Worm (Caenorhabditis elegans) whole organism, L4 larva: ENCODE measurements around the gene F14H3.5.

Experiments
- F26F4.8 ChIP-seq: fragments of 200-800 bp; sonication (Bioruptor generic); conservative IDR thresholded peaks from 2 replicates; pipeline ENCODE4 v1.3.6; 2022; ENCODE audit warnings: missing genetic modification characterization, missing compliant biosample characterization
- F37D6.2 ChIP-seq: sonication (generic microtip); optimal IDR thresholded peaks from 2 replicates; lab custom pipeline; 2016; ENCODE audit warnings: mild to moderate bottlenecking, missing genetic modification characterization, missing compliant biosample characterization
- F44E2.7 ChIP-seq: fragments of 200-800 bp; sonication (Bioruptor generic); IDR thresholded peaks from 2 replicates; pipeline ENCODE4 v2.1.2; 2022; ENCODE audit warnings: missing genetic modification characterization, missing compliant biosample characterization
- T26A8.4 ChIP-seq: fragments of 200-800 bp; sonication (Bioruptor generic); IDR thresholded peaks from 2 replicates; pipeline ENCODE4 v1.3.6; 2022; ENCODE audit warnings: missing genetic modification characterization, missing compliant biosample characterization
- ZK337.2 ChIP-seq: fragments of 200-800 bp; sonication (Bioruptor generic); IDR thresholded peaks from 2 replicates; pipeline ENCODE4 v1.3.6; 2022; ENCODE audit warnings: missing genetic modification reagents, missing genetic modification characterization, missing compliant biosample characterization
- aly-2 ChIP-seq: sonication (generic microtip); optimal IDR thresholded peaks from 2 replicates; lab custom pipeline; 2018; ENCODE audit warnings: missing biosample characterization, missing genetic modification characterization
- ama-1 ChIP-seq: fragments of 150-350 bp; optimal IDR thresholded peaks from 2 replicates; lab custom pipeline; 2014; ENCODE audit warnings: inconsistent platforms, mixed read lengths
- ceh-20 ChIP-seq: fragments of 200-800 bp; sonication (Bioruptor generic); IDR thresholded peaks from 2 replicates; pipeline ENCODE4 v1.3.6; 2022; ENCODE audit warnings: missing genetic modification reagents, missing genetic modification characterization, missing compliant biosample characterization
- ceh-32 ChIP-seq: sonication (generic microtip); optimal IDR thresholded peaks from 2 replicates; lab custom pipeline; 2016; ENCODE audit warnings: mild to moderate bottlenecking, missing genetic modification characterization, missing compliant biosample characterization; ENCODE audit not compliant: poor library complexity
- ceh-44 ChIP-seq: fragments of 200-800 bp; sonication (Bioruptor generic); IDR thresholded peaks from 2 replicates; pipeline ENCODE4 v1.3.6; 2022; ENCODE audit warnings: missing genetic modification reagents, missing genetic modification characterization, missing compliant biosample characterization
- daf-16 ChIP-seq, 3 experiments: sonication (generic microtip); optimal IDR thresholded peaks; 2 replicates each; lab custom pipeline; 2016 to 2017; ENCODE audit warnings: missing genetic modification characterization in 3 of 3, missing genetic modification reagents in 3 of 3, mild to moderate bottlenecking in 2 of 3, missing compliant biosample characterization in 2 of 3, missing biosample characterization in 1 of 3, moderate library complexity in 1 of 3
- dmd-6 ChIP-seq: fragments of 200-800 bp; sonication (Bioruptor generic); IDR thresholded peaks from 2 replicates; pipeline ENCODE4 v1.3.6; 2022; ENCODE audit warnings: missing genetic modification reagents, missing genetic modification characterization, missing compliant biosample characterization
- dpl-1 ChIP-seq: fragments of 150-350 bp; optimal IDR thresholded peaks from 2 replicates; lab custom pipeline; 2014; ENCODE audit warnings: missing biosample characterization, missing genetic modification reagents, missing genetic modification characterization
- dve-1 ChIP-seq: sonication (generic microtip); optimal IDR thresholded peaks from 2 replicates; lab custom pipeline; 2017; ENCODE audit warnings: antibody characterized with exemption, mild to moderate bottlenecking, missing genetic modification characterization, missing compliant biosample characterization; ENCODE audit not compliant: insufficient read depth
- fos-1 ChIP-seq: fragments of 150-350 bp; optimal IDR thresholded peaks from 2 replicates; lab custom pipeline; 2014; ENCODE audit warnings: missing biosample characterization, missing genetic modification characterization
- hlh-11 ChIP-seq: fragments of 200-800 bp; sonication (Bioruptor generic); optimal IDR thresholded peaks from 2 replicates; lab custom pipeline; 2018; ENCODE audit warnings: mild to moderate bottlenecking, missing genetic modification characterization, missing compliant biosample characterization
- hlh-30 ChIP-seq: sonication (generic microtip); optimal IDR thresholded peaks from 2 replicates; lab custom pipeline; 2017; ENCODE audit warnings: antibody characterized with exemption, mild to moderate bottlenecking, missing genetic modification characterization, missing compliant biosample characterization; ENCODE audit not compliant: insufficient read depth
- jun-1 ChIP-seq: fragments of 150-350 bp; optimal IDR thresholded peaks from 2 replicates; lab custom pipeline; 2014; ENCODE audit warnings: missing biosample characterization, missing genetic modification reagents, missing genetic modification characterization
- lim-7 ChIP-seq: fragments of 200-800 bp; sonication (Bioruptor generic); IDR thresholded peaks from 2 replicates; pipeline ENCODE4 v1.3.6; 2022; ENCODE audit warnings: missing genetic modification characterization, missing compliant biosample characterization
- lin-1 ChIP-seq: fragments of 200-800 bp; sonication (Bioruptor generic); IDR thresholded peaks from 2 replicates; pipeline ENCODE4 v1.3.6; 2022; ENCODE audit warnings: missing genetic modification reagents, missing genetic modification characterization, missing compliant biosample characterization
- lin-15B ChIP-seq: fragments of 150-350 bp; sonication (generic microtip); optimal IDR thresholded peaks from 3 replicates; lab custom pipeline; 2014; ENCODE audit warnings: missing biosample characterization, missing genetic modification characterization
- lin-29 ChIP-seq: fragments of 200-800 bp; sonication (Bioruptor generic); IDR thresholded peaks from 2 replicates; pipeline ENCODE4 v1.3.6; 2022; ENCODE audit warnings: missing genetic modification reagents, missing genetic modification characterization, missing compliant biosample characterization
- madf-5 ChIP-seq, 2 experiments: fragments of 200-800 bp; sonication (Bioruptor generic); IDR thresholded peaks; 2 replicates each; pipeline ENCODE4 v1.3.6; 2022; ENCODE audit warnings: missing compliant biosample characterization in 2 of 2, missing genetic modification characterization in 2 of 2
- mdt-29 ChIP-seq: fragments of 200-800 bp; sonication (Bioruptor generic); IDR thresholded peaks from 2 replicates; pipeline ENCODE4 v1.3.6; 2022; ENCODE audit warnings: missing genetic modification reagents, missing genetic modification characterization, missing compliant biosample characterization
- mep-1 ChIP-seq: fragments of 150-350 bp; sonication (generic microtip); optimal IDR thresholded peaks from 3 replicates; lab custom pipeline; 2014; ENCODE audit warnings: missing biosample characterization, missing genetic modification characterization
- mes-2 ChIP-seq: sonication (generic microtip); optimal IDR thresholded peaks from 2 replicates; lab custom pipeline; 2016; ENCODE audit warnings: missing genotype, mild to moderate bottlenecking, missing genetic modification characterization, missing compliant biosample characterization; ENCODE audit not compliant: poor library complexity, severe bottlenecking
- nhr-28 ChIP-seq: fragments of 150-350 bp; optimal IDR thresholded peaks from 2 replicates; lab custom pipeline; 2014; ENCODE audit warnings: missing biosample characterization, missing genetic modification characterization
- nhr-41 ChIP-seq: fragments of 200-800 bp; sonication (Bioruptor generic); IDR thresholded peaks from 2 replicates; pipeline ENCODE4 v1.3.6; 2022; ENCODE audit warnings: missing genetic modification reagents, missing genetic modification characterization, missing compliant biosample characterization
- nhr-42 ChIP-seq: fragments of 200-800 bp; sonication (Bioruptor generic); IDR thresholded peaks from 2 replicates; pipeline ENCODE4 v1.3.6; 2022; ENCODE audit warnings: missing genetic modification characterization, missing compliant biosample characterization
- nhr-48 ChIP-seq: sonication (generic microtip); optimal IDR thresholded peaks from 2 replicates; lab custom pipeline; 2016; ENCODE audit warnings: mild to moderate bottlenecking, missing genetic modification characterization, missing compliant biosample characterization
- nhr-6 ChIP-seq: fragments of 150-350 bp; optimal IDR thresholded peaks from 2 replicates; lab custom pipeline; 2014; ENCODE audit warnings: missing biosample characterization, missing genetic modification characterization
- nhr-77 ChIP-seq: fragments of 150-350 bp; optimal IDR thresholded peaks from 2 replicates; lab custom pipeline; 2014; ENCODE audit warnings: missing biosample characterization, missing genetic modification characterization
- php-3 ChIP-seq: fragments of 200-800 bp; sonication (Bioruptor generic); IDR thresholded peaks from 2 replicates; pipeline ENCODE4 v1.3.6; 2022; ENCODE audit warnings: missing genetic modification reagents, missing genetic modification characterization, missing compliant biosample characterization
- pqm-1 ChIP-seq: sonication (generic microtip); optimal IDR thresholded peaks from 2 replicates; lab custom pipeline; 2017; ENCODE audit warnings: missing biosample characterization, missing genetic modification characterization
- sdz-12 ChIP-seq: fragments of 200-800 bp; sonication (Bioruptor generic); optimal IDR thresholded peaks from 2 replicates; lab custom pipeline; 2018; ENCODE audit warnings: mild to moderate bottlenecking, missing genetic modification characterization, missing compliant biosample characterization
- snpc-1.2 ChIP-seq: fragments of 200-800 bp; sonication (Bioruptor generic); IDR thresholded peaks from 2 replicates; pipeline ENCODE4 v1.3.6; 2022; ENCODE audit warnings: missing genetic modification reagents, missing genetic modification characterization, missing compliant biosample characterization
- snpc-4 ChIP-seq: fragments of 150-350 bp; optimal IDR thresholded peaks from 2 replicates; lab custom pipeline; 2014; ENCODE audit warnings: missing biosample characterization, missing genetic modification characterization
- spr-1 ChIP-seq: sonication (generic microtip); optimal IDR thresholded peaks from 2 replicates; lab custom pipeline; 2016; ENCODE audit warnings: mild to moderate bottlenecking, missing genetic modification characterization, missing compliant biosample characterization
- unc-130 ChIP-seq: sonication (generic microtip); optimal IDR thresholded peaks from 2 replicates; lab custom pipeline; 2016; ENCODE audit warnings: missing genetic modification reagents, missing genetic modification characterization, missing compliant biosample characterization
- unc-39 ChIP-seq: sonication (generic microtip); optimal IDR thresholded peaks from 2 replicates; lab custom pipeline; 2017; ENCODE audit warnings: missing biosample characterization, missing genetic modification characterization
- unc-62 ChIP-seq, 3 experiments: fragments of 150-350 bp in 1 of 3; sonication (generic microtip); optimal IDR thresholded peaks in 2 of 3; peaks in 1 of 3; 1 replicate in 1 of 3; 2 replicates in 2 of 3; lab custom pipeline; 2014 to 2017; ENCODE audit warnings: missing biosample characterization in 3 of 3, missing genetic modification characterization in 3 of 3, missing genetic modification reagents in 3 of 3, missing genotype in 1 of 3
- vab-7 ChIP-seq: fragments of 200-800 bp; sonication (Bioruptor generic); IDR thresholded peaks from 2 replicates; pipeline ENCODE4 v1.3.6; 2022; ENCODE audit warnings: missing genetic modification reagents, missing genetic modification characterization, missing compliant biosample characterization
- zag-1 ChIP-seq: fragments of 150-350 bp; optimal IDR thresholded peaks from 2 replicates; lab custom pipeline; 2014; ENCODE audit warnings: missing biosample characterization, missing genetic modification characterization
- zfp-2 ChIP-seq: sonication (generic microtip); optimal IDR thresholded peaks from 2 replicates; lab custom pipeline; 2016; ENCODE audit warnings: mild to moderate bottlenecking, missing genetic modification characterization, missing compliant biosample characterization
- zip-2 ChIP-seq: fragments of 150-350 bp; optimal IDR thresholded peaks from 2 replicates; lab custom pipeline; 2014; ENCODE audit warnings: missing biosample characterization, missing genetic modification characterization
- ztf-11 ChIP-seq: fragments of 150-350 bp; optimal IDR thresholded peaks from 2 replicates; lab custom pipeline; 2014; ENCODE audit warnings: missing biosample characterization, missing genetic modification characterization
- ztf-7 ChIP-seq: fragments of 150-350 bp; optimal IDR thresholded peaks from 2 replicates; lab custom pipeline; 2014; ENCODE audit warnings: missing biosample characterization, missing genetic modification characterization

The F14H3.5 gene

ce11 chrV:16080039-16080438 is 23.2 kb upstream of the F14H3.5 start:
- TF ChIP-seq php-3 (GFP tag; lab: Robert Waterston, UW) (peak; percentile 68; the same call in 1 of the 2 replicates), ztf-7 (tag; lab: Kevin White, UChicago) (no peak), dmd-6 (GFP tag; lab: Robert Waterston, UW) (peak; percentile 76), pqm-1 (tag; lab: Kevin White, UChicago) (peak; percentile 74), dve-1 (peak; percentile 41), zfp-2 (tag; lab: Kevin White, UChicago) (no peak), hlh-11 (tag; lab: Kevin White, UChicago) (no peak), nhr-28 (tag; lab: Kevin White, UChicago) (peak; percentile 84), daf-16 (GFP tag; optimal IDR thresholded peaks at IDR 0.05; lab: Kevin White, UChicago) (no peak), daf-16 (tag; optimal IDR thresholded peaks at IDR 0.05; lab: Kevin White, UChicago) (peak; percentile 42), nhr-48 (peak; percentile 14), unc-62 (GFP tag; optimal IDR thresholded peaks at IDR 0.05 in 1 of 2; lab: Kevin White, UChicago) (peak in 1 of 2 experiments; percentile 0), unc-62 (tag; optimal IDR thresholded peaks at IDR 0.05; lab: Kevin White, UChicago) (no peak), madf-5 (GFP tag; IDR thresholded peaks at IDR 0.05; lab: Robert Waterston, UW) (no peak)

DNA sequence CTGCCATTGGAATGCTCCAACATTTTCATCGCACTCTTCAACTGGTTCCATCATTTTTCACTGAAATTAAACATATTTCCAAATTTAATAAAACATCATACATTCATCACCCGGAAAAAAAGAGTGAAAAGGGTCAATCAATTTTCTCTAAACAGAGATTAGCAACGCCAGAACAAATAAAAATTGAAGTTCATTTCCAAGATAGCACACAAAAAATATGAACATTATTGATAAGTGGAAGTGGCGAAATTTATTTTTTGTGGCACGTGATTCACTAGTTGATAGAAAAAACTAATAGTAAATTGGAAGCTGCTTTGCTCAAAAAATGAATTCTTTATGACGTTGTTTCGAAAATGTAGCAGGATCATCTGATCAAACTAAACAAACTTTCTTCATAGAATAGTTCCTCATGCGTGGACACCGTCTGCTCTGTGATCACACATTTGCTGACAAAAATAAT is 18.4 kb upstream of the F14H3.5 start, which contains the start of the genes F14H3.12 and srj-29:
TSS of gene F14H3.12 (minus strand) at position 74 of the 460 bp plus-strand sequence.
TSS of gene srj-29 (plus strand) at position 410 of the 460 bp plus-strand sequence.
- TF ChIP-seq nhr-77 (tag; lab: Kevin White, UChicago) (peak; percentile 52), madf-5 (GFP tag; IDR thresholded peaks at IDR 0.05; lab: Robert Waterston, UW) (no peak), hlh-30 (tag; lab: Kevin White, UChicago) (no peak), ztf-7 (tag; lab: Kevin White, UChicago) (no peak), hlh-11 (tag; lab: Kevin White, UChicago) (peak; percentile 49), nhr-6 (tag; lab: Kevin White, UChicago) (no peak), zfp-2 (tag; lab: Kevin White, UChicago) (no peak), lin-1 (GFP tag; lab: Robert Waterston, UW) (no peak), mep-1 (no peak), dpl-1 (GFP tag; lab: Kevin White, UChicago) (no peak), unc-130 (no peak), lim-7 (no peak), sdz-12 (no peak), dve-1 (peak; percentile 79), zip-2 (tag; lab: Kevin White, UChicago) (no peak), ceh-44 (GFP tag; lab: Robert Waterston, UW) (no peak), fos-1 (tag; lab: Kevin White, UChicago) (no peak), snpc-4 (tag; lab: Kevin White, UChicago) (no peak), nhr-41 (GFP tag; lab: Robert Waterston, UW) (no peak), spr-1 (tag; lab: Kevin White, UChicago) (no peak), F37D6.2 (tag; lab: Kevin White, UChicago) (no peak), ceh-32 (tag; lab: Kevin White, UChicago) (no peak), ztf-11 (tag; lab: Kevin White, UChicago) (no peak), snpc-1.2 (GFP tag; lab: Robert Waterston, UW) (no peak), T26A8.4 (GFP tag; lab: Robert Waterston, UW) (no peak), daf-16 (GFP tag; optimal IDR thresholded peaks at IDR 0.05; lab: Kevin White, UChicago) (no peak), daf-16 (tag; optimal IDR thresholded peaks at IDR 0.05; lab: Kevin White, UChicago) (peak; percentile 83), lin-15B (tag; lab: Kevin White, UChicago) (no peak), ama-1 (lab: Kevin White, UChicago) (no peak), jun-1 (tag; lab: Kevin White, UChicago) (no peak), unc-39 (tag; lab: Kevin White, UChicago) (no peak), pqm-1 (tag; lab: Kevin White, UChicago) (peak; percentile 73), aly-2 (no peak), ceh-20 (GFP tag; lab: Robert Waterston, UW) (no peak), F44E2.7 (no peak), mes-2 (no peak), nhr-28 (tag; lab: Kevin White, UChicago) (peak; percentile 74), vab-7 (no peak), nhr-48 (no peak), zag-1 (tag; lab: Kevin White, UChicago) (no peak), dmd-6 (GFP tag; lab: Robert Waterston, UW) (peak; percentile 74), lin-29 (GFP tag; lab: Robert Waterston, UW) (no peak), ZK337.2 (GFP tag; lab: Robert Waterston, UW) (no peak), F26F4.8 (no peak), mdt-29 (GFP tag; lab: Robert Waterston, UW) (no peak), nhr-42 (GFP tag; lab: Robert Waterston, UW) (no peak)
